Worm (Caenorhabditis elegans) whole organism, early embryonic: ENCODE results near the gene sek-5.

ENCODE experiments used
- B0310.2 ChIP-seq: sonication (generic microtip); optimal IDR thresholded peaks from 2 replicates; lab custom pipeline; 2016; ENCODE audit warnings: mild to moderate bottlenecking, missing genetic modification characterization, missing compliant biosample characterization
- F13C5.2 ChIP-seq: sonication (generic microtip); optimal IDR thresholded peaks from 2 replicates; lab custom pipeline; 2017; ENCODE audit warnings: mild to moderate bottlenecking, missing genetic modification characterization, inconsistent platforms, missing compliant biosample characterization
- aly-1 ChIP-seq: sonication (generic microtip); optimal IDR thresholded peaks from 2 replicates; lab custom pipeline; 2016; ENCODE audit warnings: missing genetic modification characterization, missing compliant biosample characterization
- ama-1 ChIP-seq: fragments of 150-350 bp; optimal IDR thresholded peaks from 2 replicates; lab custom pipeline; 2014
- ceh-13 ChIP-seq: fragments of 200-800 bp; sonication (Bioruptor generic); optimal IDR thresholded peaks from 2 replicates; lab custom pipeline; 2018; ENCODE audit warnings: mild to moderate bottlenecking, missing genetic modification characterization, missing compliant biosample characterization
- ceh-36 ChIP-seq: sonication (generic microtip); optimal IDR thresholded peaks from 2 replicates; lab custom pipeline; 2016; ENCODE audit warnings: missing genetic modification characterization, inconsistent platforms, missing compliant biosample characterization
- ets-7 ChIP-seq: sonication (generic microtip); optimal IDR thresholded peaks from 2 replicates; lab custom pipeline; 2016; ENCODE audit warnings: missing genotype, missing genetic modification characterization, missing compliant biosample characterization
- flt-1 ChIP-seq: fragments of 200-800 bp; sonication (Bioruptor generic); IDR thresholded peaks from 2 replicates; pipeline ENCODE4 v1.3.6; 2022; ENCODE audit warnings: missing genetic modification characterization, missing compliant biosample characterization
- hmbx-1 ChIP-seq: sonication (generic microtip); optimal IDR thresholded peaks from 2 replicates; lab custom pipeline; 2016; ENCODE audit warnings: mild to moderate bottlenecking, missing genetic modification characterization, missing compliant biosample characterization
- hmg-4 ChIP-seq: fragments of 200-800 bp; sonication (Bioruptor generic); optimal IDR thresholded peaks from 2 replicates; lab custom pipeline; 2018; ENCODE audit warnings: mild to moderate bottlenecking, missing genetic modification characterization, missing compliant biosample characterization
- hnd-1 ChIP-seq: sonication (generic microtip); optimal IDR thresholded peaks from 2 replicates; lab custom pipeline; 2016; ENCODE audit warnings: missing genetic modification characterization, missing compliant biosample characterization
- pes-1 ChIP-seq: fragments of 200-800 bp; sonication (Bioruptor generic); IDR thresholded peaks from 2 replicates; pipeline ENCODE4 v1.3.6; 2022; ENCODE audit warnings: missing genetic modification reagents, missing genetic modification characterization, missing compliant biosample characterization
- scrt-1 ChIP-seq: fragments of 200-800 bp; sonication (Bioruptor generic); IDR thresholded peaks from 2 replicates; pipeline ENCODE4 v1.3.6; 2022; ENCODE audit warnings: missing genetic modification characterization, missing compliant biosample characterization
- sea-1 ChIP-seq: fragments of 200-800 bp; sonication (Bioruptor generic); conservative IDR thresholded peaks from 2 replicates; pipeline ENCODE4 v1.3.6; 2022; ENCODE audit warnings: missing genetic modification characterization, missing compliant biosample characterization
- tbx-11 ChIP-seq: fragments of 200-800 bp; sonication (Bioruptor generic); IDR thresholded peaks from 2 replicates; pipeline ENCODE4 v1.3.6; 2022; ENCODE audit warnings: missing genetic modification characterization, missing compliant biosample characterization
- tbx-37 ChIP-seq: fragments of 200-800 bp; sonication (Bioruptor generic); conservative IDR thresholded peaks from 2 replicates; pipeline ENCODE4 v1.3.6; 2022; ENCODE audit warnings: missing genetic modification reagents, missing genetic modification characterization, missing compliant biosample characterization
- tra-4 ChIP-seq: sonication (generic microtip); optimal IDR thresholded peaks from 2 replicates; lab custom pipeline; 2017; ENCODE audit warnings: missing genetic modification characterization, missing compliant biosample characterization

sek-5 gene

DNA sequence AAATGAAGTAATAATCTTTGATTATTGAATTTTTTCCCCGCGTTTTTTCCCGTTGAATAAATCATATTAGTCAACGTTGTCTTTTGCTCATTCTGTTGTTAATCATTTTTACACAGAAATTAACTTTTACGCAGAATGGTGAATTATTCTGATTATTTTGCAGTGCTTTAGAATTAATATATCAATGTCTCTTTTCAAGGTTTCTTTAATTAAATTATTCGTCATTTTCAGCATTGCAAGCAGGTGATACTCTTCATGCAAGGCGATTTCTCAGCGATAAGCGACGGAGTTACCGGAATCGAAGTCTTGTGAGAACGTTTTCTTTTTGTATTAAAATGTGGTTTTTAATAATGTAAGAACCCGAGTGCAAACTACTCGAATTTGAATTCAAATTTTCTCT is 10.2 kb downstream of the sek-5 start:
- no peak for TF ChIP-seq ceh-36 (tag; lab: Kevin White, UChicago)
- TF ChIP-seq aly-1 (tag; lab: Kevin White, UChicago) = no peak
- no peak for TF ChIP-seq hmg-4 (GFP tag; lab: Kevin White, UChicago)
- no peak for TF ChIP-seq ama-1
- TF ChIP-seq tbx-37 = no peak
- TF ChIP-seq scrt-1 (GFP tag; lab: Robert Waterston, UW) = no peak
- no peak for TF ChIP-seq B0310.2 (tag; lab: Kevin White, UChicago)
- TF ChIP-seq ceh-13 (GFP tag; lab: Kevin White, UChicago) = no peak
- no peak for TF ChIP-seq sea-1 (GFP tag; lab: Robert Waterston, UW)
- TF ChIP-seq pes-1 = no peak
- no peak for TF ChIP-seq F13C5.2
- TF ChIP-seq hnd-1 (tag; lab: Kevin White, UChicago) = no peak
- TF ChIP-seq ets-7 = no peak

DNA sequence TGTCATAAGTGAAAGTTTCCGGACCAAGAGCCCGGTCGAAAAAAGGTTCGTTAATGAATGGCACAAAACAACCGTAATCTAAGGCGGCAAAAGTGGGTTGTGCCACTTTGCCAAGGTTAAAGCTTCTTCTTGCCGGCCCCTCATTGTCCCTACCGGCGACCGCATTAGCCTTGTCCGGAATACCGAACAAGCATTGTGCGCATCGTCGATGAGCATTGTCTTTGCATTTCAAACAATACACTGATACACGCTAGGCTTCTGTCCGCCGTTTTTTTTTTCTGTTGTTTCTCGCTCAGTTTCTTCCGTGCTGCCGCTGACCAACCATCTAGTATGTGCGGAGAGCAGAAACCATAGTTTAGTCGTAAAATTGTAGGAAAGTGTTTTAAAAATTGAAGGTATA is 19.9 kb downstream of the sek-5 start, which contains the start of gene C03F11.2:
TSS of gene C03F11.2 (minus strand) at position 101 of the 400 bp plus-strand sequence.
- TF ChIP-seq tbx-11 (GFP tag; lab: Robert Waterston, UW) (no peak), ceh-36 (tag; lab: Kevin White, UChicago) (no peak), tbx-37 (no peak), F13C5.2 (no peak), pes-1 (no peak), aly-1 (tag; lab: Kevin White, UChicago) (no peak), hmbx-1 (tag; lab: Kevin White, UChicago) (no peak), tra-4 (tag; lab: Kevin White, UChicago) (no peak), flt-1 (no peak), B0310.2 (tag; lab: Kevin White, UChicago) (no peak), hmg-4 (GFP tag; lab: Kevin White, UChicago) (no peak), ets-7 (no peak), ceh-13 (GFP tag; lab: Kevin White, UChicago) (no peak), scrt-1 (GFP tag; lab: Robert Waterston, UW) (no peak), ama-1 (no peak), sea-1 (GFP tag; lab: Robert Waterston, UW) (no peak)

ce11 chrX:5400524-5400923 is 23.1 kb downstream of the sek-5 start, which contains the start of gene scav-1:
scav-1 (minus strand) TSS chrX:5400584.
- no peak for TF ChIP-seq ama-1
- no peak for TF ChIP-seq hmg-4 (GFP tag; lab: Kevin White, UChicago)
- no peak for TF ChIP-seq tbx-11 (GFP tag; lab: Robert Waterston, UW)
- TF ChIP-seq flt-1 = no peak
- no peak for TF ChIP-seq hmbx-1 (tag; lab: Kevin White, UChicago)
- TF ChIP-seq ets-7 = no peak
- TF ChIP-seq ceh-36 (tag; lab: Kevin White, UChicago) = no peak

DNA sequence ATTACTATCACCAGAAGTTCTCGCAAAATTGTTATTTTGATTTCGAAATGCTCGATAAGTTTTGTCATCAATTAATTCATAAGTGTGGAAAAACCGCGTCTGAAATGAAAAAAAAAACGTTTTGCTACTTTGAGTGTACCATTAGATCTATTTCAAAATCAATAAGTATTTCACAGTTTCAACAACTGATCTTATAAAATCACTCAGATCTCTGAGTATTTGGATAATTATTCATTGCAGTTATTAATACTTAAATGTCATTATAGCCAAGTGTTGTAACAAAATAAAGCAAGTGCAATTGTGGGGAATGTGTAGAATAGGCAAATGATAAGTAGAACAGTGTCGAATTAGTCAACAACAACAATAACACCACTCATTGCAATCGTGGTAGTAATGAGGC is 28.9 kb downstream of the sek-5 start, which contains the start of gene C03F11.4:
TSS of gene C03F11.4 (minus strand) at position 101 of the 400 bp plus-strand sequence.
- TF ChIP-seq scrt-1 (GFP tag; lab: Robert Waterston, UW) (no peak), aly-1 (tag; lab: Kevin White, UChicago) (no peak), ceh-13 (GFP tag; lab: Kevin White, UChicago) (no peak), hnd-1 (tag; lab: Kevin White, UChicago) (no peak), hmbx-1 (tag; lab: Kevin White, UChicago) (no peak), F13C5.2 (no peak)

- TF ChIP-seq pes-1 (no peak; the same call in 1 of the 2 replicates), ceh-36 (tag; lab: Kevin White, UChicago) (peak; percentile 43), hmg-4 (GFP tag; lab: Kevin White, UChicago) (peak; percentile 65), ama-1 (no peak), flt-1 (peak; percentile 63), tbx-37 (peak; percentile 69), sea-1 (GFP tag; lab: Robert Waterston, UW) (no peak), tbx-11 (GFP tag; lab: Robert Waterston, UW) (peak; percentile 79), hnd-1 (tag; lab: Kevin White, UChicago) (peak; percentile 41), F13C5.2 (peak; percentile 51), ceh-13 (GFP tag; lab: Kevin White, UChicago) (peak; percentile 38), tra-4 (tag; lab: Kevin White, UChicago) (no peak), ets-7 (no peak), scrt-1 (GFP tag; lab: Robert Waterston, UW) (peak; percentile 80), aly-1 (tag; lab: Kevin White, UChicago) (peak; percentile 31), B0310.2 (tag; lab: Kevin White, UChicago) (peak; percentile 42), hmbx-1 (tag; lab: Kevin White, UChicago) (no peak)
Measured at ce11 chrX:5407271-5407670, 29.9 kb downstream of the sek-5 start.

DNA sequence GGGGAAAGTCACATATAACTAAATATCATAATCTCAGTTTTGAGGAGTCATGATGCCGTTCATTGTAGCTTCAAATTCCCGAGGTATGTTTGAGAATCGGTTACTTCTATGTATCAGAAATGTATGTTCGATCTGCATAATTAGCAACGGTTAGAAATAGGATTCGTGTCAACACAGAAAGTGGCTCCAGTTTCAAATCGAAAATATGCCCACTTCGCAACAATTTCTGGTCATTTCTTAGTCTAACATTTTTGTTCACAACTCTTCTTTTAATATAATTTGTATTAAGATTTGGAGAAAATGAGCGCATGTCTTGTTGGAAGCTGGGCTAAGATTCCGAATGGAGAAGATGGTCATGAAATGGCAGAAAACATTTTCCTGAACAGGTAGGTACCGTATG is 36.1 kb downstream of the sek-5 start, which contains the start of gene pks-1:
TSS of gene pks-1 (plus strand) at position 301 of the 400 bp plus-strand sequence.
- TF ChIP-seq B0310.2 (tag; lab: Kevin White, UChicago) (no peak), hmbx-1 (tag; lab: Kevin White, UChicago) (no peak), ets-7 (no peak), hnd-1 (tag; lab: Kevin White, UChicago) (no peak), tbx-37 (no peak), ama-1 (no peak), tra-4 (tag; lab: Kevin White, UChicago) (no peak), F13C5.2 (no peak), flt-1 (no peak), hmg-4 (GFP tag; lab: Kevin White, UChicago) (no peak), ceh-13 (GFP tag; lab: Kevin White, UChicago) (no peak), tbx-11 (GFP tag; lab: Robert Waterston, UW) (no peak), aly-1 (tag; lab: Kevin White, UChicago) (no peak), sea-1 (GFP tag; lab: Robert Waterston, UW) (no peak), scrt-1 (GFP tag; lab: Robert Waterston, UW) (no peak), pes-1 (no peak), ceh-36 (tag; lab: Kevin White, UChicago) (no peak)

DNA sequence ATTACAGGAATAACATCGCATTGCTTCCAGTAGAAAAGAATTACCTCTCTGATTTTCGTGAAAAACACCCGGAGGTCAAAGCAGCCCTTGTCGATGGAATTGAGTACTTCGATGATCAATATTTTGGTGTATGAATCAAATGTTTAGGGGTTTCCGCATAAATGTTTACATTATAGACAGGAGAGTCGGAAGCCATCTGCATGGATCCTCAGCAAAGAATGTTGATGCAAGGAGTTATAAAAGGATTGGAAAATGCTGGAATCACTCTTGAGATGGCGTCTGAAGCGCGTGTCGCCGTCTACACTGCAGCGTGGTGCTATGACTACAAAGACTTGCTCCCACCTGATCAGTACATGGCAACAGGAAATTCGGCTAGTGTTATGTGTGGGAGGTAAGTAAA is 36.8 kb downstream of the sek-5 start, which contains the start of gene C41A3.2:
TSS of gene C41A3.2 (minus strand) at position 101 of the 400 bp plus-strand sequence.
- no peak for TF ChIP-seq tra-4 (tag; lab: Kevin White, UChicago)
- no peak for TF ChIP-seq ets-7
- no peak for TF ChIP-seq ceh-13 (GFP tag; lab: Kevin White, UChicago)
- no peak for TF ChIP-seq B0310.2 (tag; lab: Kevin White, UChicago)
- TF ChIP-seq ceh-36 (tag; lab: Kevin White, UChicago) = no peak
- no peak for TF ChIP-seq flt-1
- no peak for TF ChIP-seq aly-1 (tag; lab: Kevin White, UChicago)
- no peak for TF ChIP-seq hmg-4 (GFP tag; lab: Kevin White, UChicago)
- TF ChIP-seq tbx-11 (GFP tag; lab: Robert Waterston, UW) = no peak
- no peak for TF ChIP-seq pes-1
- TF ChIP-seq hmbx-1 (tag; lab: Kevin White, UChicago) = no peak
- no peak for TF ChIP-seq sea-1 (GFP tag; lab: Robert Waterston, UW)
- TF ChIP-seq scrt-1 (GFP tag; lab: Robert Waterston, UW) = no peak
- TF ChIP-seq F13C5.2 = no peak
- TF ChIP-seq ama-1 = no peak
- no peak for TF ChIP-seq tbx-37
- TF ChIP-seq hnd-1 (tag; lab: Kevin White, UChicago) = no peak
